Fruit fly (Drosophila melanogaster) Kc167 (cell line): ENCODE measurements around the gene CG3842.

Experiments used
- insv ChIP-seq: fragments of >200 bp; optimal IDR thresholded peaks from 3 replicates; lab custom pipeline; 2018; ENCODE audit warnings: missing external identifiers
- psq ChIP-seq: fragments of >200 bp; optimal IDR thresholded peaks from 2 replicates; lab custom pipeline; 2017; ENCODE audit warnings: missing external identifiers
- ttk ChIP-seq: sonication (Bioruptor generic); optimal IDR thresholded peaks from 2 replicates; lab custom pipeline; 2017; ENCODE audit warnings: missing external identifiers

DNA sequence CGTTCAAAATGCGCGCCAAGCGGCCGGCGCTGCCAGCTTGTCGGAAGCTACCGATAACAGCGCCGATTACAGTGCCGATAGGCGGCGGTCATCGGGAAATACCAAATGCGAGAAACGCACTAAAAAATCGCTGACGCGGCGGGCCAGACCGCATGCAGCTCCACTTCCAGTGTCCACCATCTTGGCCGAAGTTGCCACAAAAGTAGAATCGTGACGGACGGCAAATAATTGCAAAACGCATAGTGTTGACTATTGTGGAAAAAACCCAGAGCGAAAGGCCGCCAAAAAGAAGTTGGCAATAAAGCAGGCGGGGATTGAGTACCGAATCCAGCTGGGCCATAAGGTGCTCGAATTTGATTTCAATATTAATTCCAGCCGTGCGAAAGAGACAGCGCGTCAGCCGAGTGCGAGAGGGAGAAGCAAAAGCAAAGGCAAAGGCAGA, 9.4 kb downstream of the CG3842 start, which contains the start of gene CG3847:
- TF ChIP-seq psq (lab: Kevin White, UChicago) (no peak), ttk (lab: Kevin White, UChicago) (no peak), insv (lab: Kevin White, UChicago) (no peak)
